Fruit fly (Drosophila melanogaster) whole organism, adult: ENCODE measurements around the gene chrb.

Source experiments
- CG11617 ChIP-seq: fragments of 200-800 bp; sonication (Bioruptor generic); optimal IDR thresholded peaks from 2 replicates; lab custom pipeline; 2017; ENCODE audit warnings: mild to moderate bottlenecking, missing biosample characterization, missing genetic modification reagents, missing genetic modification characterization
- CG12768 ChIP-seq: fragments of 200-800 bp; sonication (Bioruptor generic); optimal IDR thresholded peaks from 2 replicates; lab custom pipeline; 2017; ENCODE audit warnings: missing biosample characterization, missing genetic modification characterization, mild to moderate bottlenecking, moderate library complexity, missing genetic modification reagents
- CG14711 ChIP-seq: fragments of 200-800 bp; sonication (Bioruptor generic); optimal IDR thresholded peaks from 2 replicates; lab custom pipeline; 2018; ENCODE audit warnings: missing biosample characterization, mild to moderate bottlenecking, missing genetic modification characterization, moderate library complexity
- CG5204 ChIP-seq: fragments of 200-800 bp; sonication (Bioruptor generic); optimal IDR thresholded peaks from 2 replicates; lab custom pipeline; 2016; ENCODE audit warnings: missing biosample characterization, missing genetic modification characterization
- CG7045 ChIP-seq: fragments of 200-800 bp; sonication (Bioruptor generic); optimal IDR thresholded peaks from 2 replicates; lab custom pipeline; 2017; ENCODE audit warnings: missing biosample characterization, mild to moderate bottlenecking, missing genetic modification characterization
- Clk ChIP-seq: fragments of 200-800 bp; sonication (Bioruptor generic); optimal IDR thresholded peaks from 2 replicates; lab custom pipeline; 2017; ENCODE audit warnings: missing biosample characterization, missing genetic modification characterization
- Mnt ChIP-seq: fragments of 200-800 bp; sonication (Bioruptor generic); optimal IDR thresholded peaks from 2 replicates; lab custom pipeline; 2016; ENCODE audit warnings: missing biosample characterization, mild to moderate bottlenecking, missing genetic modification characterization
- bab1 ChIP-seq: fragments of 200-800 bp; sonication (Bioruptor generic); optimal IDR thresholded peaks from 3 replicates; lab custom pipeline; 2019; ENCODE audit warnings: missing biosample characterization, mild to moderate bottlenecking, missing genetic modification characterization, moderate library complexity
- cnc ChIP-seq, 2 experiments: fragments of >200 bp; optimal IDR thresholded peaks; 2 replicates each; lab custom pipeline; 2017
- kay ChIP-seq: fragments of 200-800 bp; sonication (Bioruptor generic); peaks from one replicate; lab custom pipeline; 2016; ENCODE audit warnings: missing biosample characterization, missing genetic modification characterization, borderline replicate concordance
- ovo ChIP-seq: fragments of 200-800 bp; sonication (Bioruptor generic); optimal IDR thresholded peaks from 2 replicates; lab custom pipeline; 2016; ENCODE audit warnings: missing biosample characterization, missing genetic modification characterization
- pad ChIP-seq: fragments of 200-800 bp; sonication (Bioruptor generic); optimal IDR thresholded peaks from 3 replicates; lab custom pipeline; 2017; ENCODE audit warnings: missing biosample characterization, missing genetic modification characterization, mild to moderate bottlenecking, moderate library complexity, missing genetic modification reagents
- tj ChIP-seq: fragments of 200-800 bp; sonication (Bioruptor generic); optimal IDR thresholded peaks from 3 replicates; lab custom pipeline; 2017; ENCODE audit warnings: missing biosample characterization, mild to moderate bottlenecking, missing genetic modification characterization, moderate library complexity
- toe ChIP-seq: fragments of 200-800 bp; sonication (Bioruptor generic); optimal IDR thresholded peaks from 2 replicates; lab custom pipeline; 2016; ENCODE audit warnings: missing biosample characterization, missing genetic modification characterization

dm6 chr3L:11444861-11445260 lies 42.5 kb upstream of the chrb start, which contains the start of gene CG7557:
- TF ChIP-seq Mnt = no peak
- TF ChIP-seq bab1 (GFP tag; lab: Kevin White, UChicago) = no peak
- no peak for TF ChIP-seq CG11617
- no peak for TF ChIP-seq pad (GFP tag; lab: Kevin White, UChicago)
- no peak for TF ChIP-seq Clk
- no peak for TF ChIP-seq tj (GFP tag; lab: Kevin White, UChicago)
- no peak for TF ChIP-seq CG12768
- no peak for TF ChIP-seq kay (GFP tag; lab: Kevin White, UChicago)
- TF ChIP-seq toe = no peak
- no peak for TF ChIP-seq CG7045
- TF ChIP-seq ovo (GFP tag; lab: Kevin White, UChicago) = no peak
- no peak for TF ChIP-seq CG5204 (GFP tag; lab: Kevin White, UChicago)
- no peak for TF ChIP-seq cnc (optimal IDR thresholded peaks at IDR 0.05; lab: Kevin White, UChicago)
- no peak for TF ChIP-seq CG14711 (tag; lab: Kevin White, UChicago)
